Worm (Caenorhabditis elegans) whole organism, L4 larva: ENCODE data around the gene sprr-2.

Experiments used
- R02D3.7 ChIP-seq: fragments of 150-350 bp; sonication (generic microtip); optimal IDR thresholded peaks from 3 replicates; lab custom pipeline; 2014; ENCODE audit warnings: missing biosample characterization, missing genetic modification characterization
- aly-2 ChIP-seq: sonication (generic microtip); optimal IDR thresholded peaks from 2 replicates; lab custom pipeline; 2018; ENCODE audit warnings: missing biosample characterization, missing genetic modification characterization
- arid-1 ChIP-seq: fragments of 200-800 bp; sonication (Bioruptor generic); conservative IDR thresholded peaks from 2 replicates; pipeline ENCODE4 v1.3.6; 2022; ENCODE audit warnings: missing genetic modification reagents, missing genetic modification characterization, missing compliant biosample characterization
- ceh-82 ChIP-seq: sonication (generic microtip); optimal IDR thresholded peaks from 2 replicates; lab custom pipeline; 2017; ENCODE audit warnings: missing biosample characterization, missing genetic modification characterization
- mep-1 ChIP-seq: fragments of 150-350 bp; sonication (generic microtip); optimal IDR thresholded peaks from 3 replicates; lab custom pipeline; 2014; ENCODE audit warnings: missing biosample characterization, missing genetic modification characterization
- nhr-48 ChIP-seq: sonication (generic microtip); optimal IDR thresholded peaks from 2 replicates; lab custom pipeline; 2016; ENCODE audit warnings: mild to moderate bottlenecking, missing genetic modification characterization, missing compliant biosample characterization
- skn-1 ChIP-seq: fragments of 150-350 bp; optimal IDR thresholded peaks from 2 replicates; lab custom pipeline; 2014; ENCODE audit warnings: missing biosample characterization, missing genetic modification characterization
- unc-130 ChIP-seq: sonication (generic microtip); optimal IDR thresholded peaks from 2 replicates; lab custom pipeline; 2016; ENCODE audit warnings: missing genetic modification reagents, missing genetic modification characterization, missing compliant biosample characterization
- unc-39 ChIP-seq: sonication (generic microtip); optimal IDR thresholded peaks from 2 replicates; lab custom pipeline; 2017; ENCODE audit warnings: missing biosample characterization, missing genetic modification characterization

DNA sequence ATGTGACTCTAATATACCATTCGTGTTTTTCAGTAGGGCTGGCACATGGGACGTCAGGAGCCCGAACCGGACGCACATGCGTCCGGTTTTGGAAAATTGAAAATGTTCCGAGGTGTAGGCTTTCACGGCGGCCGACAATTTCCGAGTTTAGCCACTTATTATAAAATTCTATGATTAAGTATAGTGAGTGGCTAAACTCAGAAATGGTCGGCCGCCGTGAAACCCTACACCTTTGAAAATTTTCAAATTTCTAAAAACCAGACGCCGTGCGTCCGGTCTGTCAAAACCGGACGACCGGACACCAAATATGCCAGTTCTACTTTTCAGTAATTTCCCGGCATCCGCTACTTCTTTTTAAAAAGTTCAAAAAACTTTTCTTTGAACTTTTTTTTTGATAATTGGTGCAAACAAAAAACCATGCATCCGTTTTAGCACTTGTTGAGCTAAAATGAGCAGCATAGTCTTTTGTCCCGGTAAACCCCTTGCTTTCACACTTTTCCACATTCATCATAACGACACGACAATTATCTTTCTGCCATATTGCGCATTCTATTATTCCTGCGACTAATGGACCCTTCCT, 35.5 kb upstream of the sprr-2 start:
- TF ChIP-seq skn-1 (tag; lab: Kevin White, UChicago) = no peak
- no peak for TF ChIP-seq aly-2 (tag; lab: Kevin White, UChicago)
- no peak for TF ChIP-seq nhr-48 (tag; lab: Kevin White, UChicago)
- TF ChIP-seq arid-1 (GFP tag; lab: Robert Waterston, UW) = no peak
- no peak for TF ChIP-seq ceh-82
- TF ChIP-seq unc-39 (tag; lab: Kevin White, UChicago) = no peak
- no peak for TF ChIP-seq unc-130 (GFP tag; lab: Kevin White, UChicago)
- no peak for TF ChIP-seq R02D3.7 (tag; lab: Kevin White, UChicago)
- TF ChIP-seq mep-1 = no peak
